Worm (Caenorhabditis elegans) whole organism, mixed stage, embryonic: ENCODE data around the gene T10B10.9.

Experiments
- M03D4.4 ChIP-seq: sonication (generic microtip); optimal IDR thresholded peaks from 2 replicates; lab custom pipeline; 2017; ENCODE audit warnings: mild to moderate bottlenecking, missing genetic modification characterization, missing compliant biosample characterization
- bed-3 ChIP-seq: fragments of 200-800 bp; sonication (Bioruptor generic); optimal IDR thresholded peaks from 3 replicates; lab custom pipeline; 2018; ENCODE audit warnings: mild to moderate bottlenecking, missing genetic modification characterization, moderate library complexity, missing compliant biosample characterization
- blmp-1 ChIP-seq: fragments of 150-350 bp; optimal IDR thresholded peaks from 2 replicates; lab custom pipeline; 2014; ENCODE audit warnings: missing biosample characterization, missing genetic modification characterization
- ceh-39 ChIP-seq: fragments of 150-350 bp; optimal IDR thresholded peaks from 2 replicates; lab custom pipeline; 2014; ENCODE audit warnings: missing biosample characterization, missing genetic modification characterization
- ceh-43 ChIP-seq: fragments of 200-800 bp; sonication (Bioruptor generic); optimal IDR thresholded peaks from 2 replicates; lab custom pipeline; 2018; ENCODE audit warnings: mild to moderate bottlenecking, missing genetic modification characterization, moderate library complexity, missing compliant biosample characterization
- ceh-83 ChIP-seq: fragments of 200-800 bp; sonication (Bioruptor generic); optimal IDR thresholded peaks from 2 replicates; lab custom pipeline; 2018; ENCODE audit warnings: mild to moderate bottlenecking, missing genetic modification characterization, missing compliant biosample characterization
- ces-1 ChIP-seq: fragments of 150-350 bp; optimal IDR thresholded peaks from 2 replicates; lab custom pipeline; 2014; ENCODE audit warnings: missing biosample characterization, missing genetic modification reagents, missing genetic modification characterization
- cnd-1 ChIP-seq: fragments of 200-800 bp; sonication (Bioruptor generic); optimal IDR thresholded peaks from 2 replicates; lab custom pipeline; 2018; ENCODE audit warnings: mild to moderate bottlenecking, missing genetic modification characterization, missing compliant biosample characterization
- drap-1 ChIP-seq: fragments of 200-800 bp; sonication (Bioruptor generic); optimal IDR thresholded peaks from 3 replicates; lab custom pipeline; 2018; ENCODE audit warnings: mild to moderate bottlenecking, missing genetic modification characterization, missing compliant biosample characterization
- elt-1 ChIP-seq: sonication (generic microtip); optimal IDR thresholded peaks from 2 replicates; lab custom pipeline; 2017; ENCODE audit warnings: missing genetic modification characterization, mild to moderate bottlenecking, missing compliant biosample characterization, antibody characterized with exemption, moderate library complexity, borderline replicate concordance; ENCODE audit not compliant: insufficient read depth
- elt-3 ChIP-seq: fragments of 150-350 bp; optimal IDR thresholded peaks from 2 replicates; lab custom pipeline; 2014; ENCODE audit warnings: missing biosample characterization, missing genetic modification characterization
- flh-1 ChIP-seq: fragments of 200-800 bp; sonication (Bioruptor generic); optimal IDR thresholded peaks from 2 replicates; lab custom pipeline; 2018; ENCODE audit warnings: mild to moderate bottlenecking, missing genetic modification characterization, moderate library complexity, missing compliant biosample characterization
- ham-2 ChIP-seq: fragments of 200-800 bp; sonication (Bioruptor generic); optimal IDR thresholded peaks from 2 replicates; lab custom pipeline; 2018; ENCODE audit warnings: mild to moderate bottlenecking, missing genetic modification characterization, missing compliant biosample characterization
- hlh-1 ChIP-seq: fragments of 150-350 bp; optimal IDR thresholded peaks from 2 replicates; lab custom pipeline; 2014; ENCODE audit warnings: missing biosample characterization, missing genetic modification reagents, missing genetic modification characterization
- lin-13 ChIP-seq: fragments of 150-350 bp; optimal IDR thresholded peaks from 2 replicates; lab custom pipeline; 2014; ENCODE audit warnings: missing biosample characterization, missing genetic modification characterization
- lin-32 ChIP-seq: fragments of 200-800 bp; sonication (Bioruptor generic); optimal IDR thresholded peaks from 2 replicates; lab custom pipeline; 2018; ENCODE audit warnings: mild to moderate bottlenecking, missing genetic modification characterization, missing compliant biosample characterization
- lsy-2 ChIP-seq: fragments of 150-350 bp; optimal IDR thresholded peaks from 2 replicates; lab custom pipeline; 2014; ENCODE audit warnings: missing biosample characterization, missing genetic modification characterization
- mab-5 ChIP-seq: fragments of 150-350 bp; optimal IDR thresholded peaks from 2 replicates; lab custom pipeline; 2014; ENCODE audit warnings: missing biosample characterization, missing genetic modification characterization
- mep-1 ChIP-seq: fragments of 150-350 bp; optimal IDR thresholded peaks from 2 replicates; lab custom pipeline; 2017; ENCODE audit warnings: missing biosample characterization, missing genetic modification reagents, missing genetic modification characterization, inconsistent platforms
- mls-2 ChIP-seq: sonication (generic microtip); optimal IDR thresholded peaks from 2 replicates; lab custom pipeline; 2016; ENCODE audit warnings: mild to moderate bottlenecking, missing genetic modification characterization, moderate library complexity, missing compliant biosample characterization
- nhr-12 ChIP-seq: fragments of 150-350 bp; optimal IDR thresholded peaks from 2 replicates; lab custom pipeline; 2014; ENCODE audit warnings: missing biosample characterization, missing genetic modification characterization
- nhr-2 ChIP-seq: fragments of 150-350 bp; optimal IDR thresholded peaks from 2 replicates; lab custom pipeline; 2014; ENCODE audit warnings: missing biosample characterization, missing genetic modification characterization
- nhr-237 ChIP-seq: fragments of 150-350 bp; optimal IDR thresholded peaks from 2 replicates; lab custom pipeline; 2014; ENCODE audit warnings: missing biosample characterization, missing genetic modification characterization
- nhr-28 ChIP-seq: fragments of 150-350 bp; optimal IDR thresholded peaks from 2 replicates; lab custom pipeline; 2014; ENCODE audit warnings: missing biosample characterization, missing genetic modification characterization
- nhr-76 ChIP-seq: sonication (generic microtip); optimal IDR thresholded peaks from 2 replicates; lab custom pipeline; 2017; ENCODE audit warnings: missing biosample characterization, missing genetic modification characterization
- pha-4 ChIP-seq: fragments of 150-350 bp; optimal IDR thresholded peaks from 2 replicates; lab custom pipeline; 2018; ENCODE audit warnings: missing biosample characterization, missing genetic modification reagents, missing genetic modification characterization
- sem-2 ChIP-seq: fragments of 200-800 bp; sonication (Bioruptor generic); optimal IDR thresholded peaks from 2 replicates; lab custom pipeline; 2018; ENCODE audit warnings: mild to moderate bottlenecking, missing genetic modification characterization, missing compliant biosample characterization
- snpc-4 ChIP-seq: fragments of 150-350 bp; optimal IDR thresholded peaks from 2 replicates; lab custom pipeline; 2014; ENCODE audit warnings: missing biosample characterization, missing genetic modification characterization
- sptf-1 ChIP-seq: sonication (generic microtip); optimal IDR thresholded peaks from 2 replicates; lab custom pipeline; 2017; ENCODE audit warnings: mild to moderate bottlenecking, missing genetic modification characterization, moderate library complexity, missing compliant biosample characterization
- tbx-8 ChIP-seq: fragments of 200-800 bp; sonication (Bioruptor generic); optimal IDR thresholded peaks from 2 replicates; lab custom pipeline; 2018; ENCODE audit warnings: mild to moderate bottlenecking, missing genetic modification characterization, moderate library complexity, missing compliant biosample characterization
- unc-120 ChIP-seq: sonication (generic microtip); optimal IDR thresholded peaks from 2 replicates; lab custom pipeline; 2017; ENCODE audit warnings: missing genetic modification characterization, missing compliant biosample characterization; ENCODE audit not compliant: poor library complexity, severe bottlenecking
- unc-39 ChIP-seq: fragments of 150-350 bp; optimal IDR thresholded peaks from 2 replicates; lab custom pipeline; 2014; ENCODE audit warnings: missing biosample characterization, missing genetic modification characterization
- unc-62 ChIP-seq: fragments of 150-350 bp; optimal IDR thresholded peaks from 2 replicates; lab custom pipeline; 2014; ENCODE audit warnings: missing biosample characterization, missing genetic modification reagents, missing genetic modification characterization
- zip-8 ChIP-seq: fragments of 150-350 bp; optimal IDR thresholded peaks from 2 replicates; lab custom pipeline; 2014; ENCODE audit warnings: missing biosample characterization, missing genetic modification characterization
- ztf-11 ChIP-seq: fragments of 150-350 bp; optimal IDR thresholded peaks from 2 replicates; lab custom pipeline; 2014; ENCODE audit warnings: missing biosample characterization, missing genetic modification characterization

The T10B10.9 gene

ce11 chrX:15173303-15173904, 9.2 kb downstream of the T10B10.9 start, which contains the start of gene ucr-2.2:
Gene ucr-2.2 (plus strand): TSS chrX:15173904.
- no peak for TF ChIP-seq ztf-11
- TF ChIP-seq ceh-39 (tag; lab: Kevin White, UChicago), result no peak
- TF ChIP-seq M03D4.4 (tag; lab: Kevin White, UChicago), result peak; percentile 57
- TF ChIP-seq blmp-1, result no peak
- TF ChIP-seq lin-32 (GFP tag; lab: Kevin White, UChicago), result no peak
- TF ChIP-seq unc-39 (tag; lab: Kevin White, UChicago), result no peak
- peak; percentile 73 for TF ChIP-seq mep-1 (tag; lab: Kevin White, UChicago)
- no peak for TF ChIP-seq zip-8 (tag; lab: Kevin White, UChicago)
- no peak for TF ChIP-seq elt-1 (tag; lab: Kevin White, UChicago)
- TF ChIP-seq nhr-76 (tag; lab: Kevin White, UChicago), result no peak
- peak; percentile 19 for TF ChIP-seq mls-2 (tag; lab: Kevin White, UChicago)
- TF ChIP-seq lsy-2 (tag; lab: Kevin White, UChicago), result peak; percentile 56
- TF ChIP-seq hlh-1 (tag; lab: Kevin White, UChicago), result peak; percentile 38
- TF ChIP-seq snpc-4 (tag; lab: Kevin White, UChicago), result no peak
- TF ChIP-seq flh-1 (GFP tag; lab: Kevin White, UChicago), result no peak
- TF ChIP-seq sptf-1 (tag; lab: Kevin White, UChicago), result peak; percentile 70
- TF ChIP-seq unc-120 (tag; lab: Kevin White, UChicago), result peak; percentile 63
- TF ChIP-seq cnd-1 (tag; lab: Kevin White, UChicago), result no peak
- no peak for TF ChIP-seq nhr-28 (tag; lab: Kevin White, UChicago)
- TF ChIP-seq ces-1 (GFP tag; lab: Kevin White, UChicago), result no peak
- peak; percentile 67 for TF ChIP-seq lin-13 (tag; lab: Kevin White, UChicago)
- TF ChIP-seq nhr-2 (tag; lab: Kevin White, UChicago), result no peak
- no peak for TF ChIP-seq tbx-8
- peak; percentile 36 for TF ChIP-seq bed-3 (GFP tag; lab: Kevin White, UChicago)
- TF ChIP-seq nhr-237, result peak; percentile 45
- peak; percentile 54 for TF ChIP-seq drap-1 (GFP tag; lab: Kevin White, UChicago)
- peak; percentile 15 for TF ChIP-seq ceh-43
- TF ChIP-seq pha-4 (tag; lab: Kevin White, UChicago), result no peak
- no peak for TF ChIP-seq elt-3 (tag; lab: Kevin White, UChicago)
- no peak for TF ChIP-seq mab-5
- no peak for TF ChIP-seq ceh-83
- TF ChIP-seq sem-2 (GFP tag; lab: Kevin White, UChicago), result no peak
- TF ChIP-seq nhr-12 (tag; lab: Kevin White, UChicago), result no peak
- peak; percentile 1 for TF ChIP-seq unc-62 (GFP tag; lab: Kevin White, UChicago)
- TF ChIP-seq ham-2 (GFP tag; lab: Kevin White, UChicago), result no peak

- TF ChIP-seq ces-1 (GFP tag; lab: Kevin White, UChicago), result no peak
- TF ChIP-seq mep-1 (tag; lab: Kevin White, UChicago), result no peak
- TF ChIP-seq cnd-1 (tag; lab: Kevin White, UChicago), result no peak
- no peak for TF ChIP-seq ceh-83
- TF ChIP-seq nhr-2 (tag; lab: Kevin White, UChicago), result no peak
- no peak for TF ChIP-seq hlh-1 (tag; lab: Kevin White, UChicago)
- no peak for TF ChIP-seq bed-3 (GFP tag; lab: Kevin White, UChicago)
- TF ChIP-seq M03D4.4 (tag; lab: Kevin White, UChicago), result no peak
- no peak for TF ChIP-seq elt-1 (tag; lab: Kevin White, UChicago)
- no peak for TF ChIP-seq nhr-237
- no peak for TF ChIP-seq lin-13 (tag; lab: Kevin White, UChicago)
- no peak for TF ChIP-seq elt-3 (tag; lab: Kevin White, UChicago)
- TF ChIP-seq, all 35 proteins: peak for 0
Measured at ce11 chrX:15175211-15175610, 11.0 kb downstream of the T10B10.9 start.

DNA sequence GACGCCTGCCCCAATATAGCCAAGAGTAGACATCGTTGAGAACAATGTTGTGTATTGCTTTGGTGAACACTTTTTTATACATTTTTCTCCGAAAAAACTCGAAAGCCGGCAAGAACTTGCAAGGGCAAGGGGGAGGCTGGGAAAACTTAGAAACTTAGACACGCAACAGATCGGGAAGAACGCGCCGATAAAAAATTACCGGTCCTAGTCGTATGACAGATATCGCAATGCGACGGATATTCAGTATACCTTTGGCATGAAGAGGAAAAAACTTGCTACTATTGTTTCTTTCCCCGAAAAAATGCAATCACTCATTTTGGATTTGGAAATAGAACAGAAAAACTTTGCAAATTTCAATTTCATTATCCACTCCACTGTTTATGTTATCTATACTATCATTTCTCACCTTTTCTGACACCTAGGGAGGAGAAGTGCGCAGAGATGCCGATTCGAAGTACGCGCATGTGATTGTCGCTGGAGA, 12.3 kb downstream of the T10B10.9 start, which contains the start of gene col-41:
Gene col-41, minus strand, starts transcription at position 51 of the 481 bp plus-strand sequence.
- TF ChIP-seq mab-5, result no peak
- TF ChIP-seq hlh-1 (tag; lab: Kevin White, UChicago), result no peak
- no peak for TF ChIP-seq tbx-8
- TF ChIP-seq drap-1 (GFP tag; lab: Kevin White, UChicago), result no peak
- TF ChIP-seq unc-120 (tag; lab: Kevin White, UChicago), result no peak
- no peak for TF ChIP-seq elt-1 (tag; lab: Kevin White, UChicago)
- no peak for TF ChIP-seq ceh-39 (tag; lab: Kevin White, UChicago)
- TF ChIP-seq blmp-1, result no peak
- no peak for TF ChIP-seq ceh-83
- TF ChIP-seq, all 35 proteins: peak for 0
